Worm (Caenorhabditis elegans) whole organism, L4 larva: ENCODE data around the gene F40F8.12.

Experiments
- F10B5.3 ChIP-seq: sonication (generic microtip); optimal IDR thresholded peaks from 2 replicates; lab custom pipeline; 2016; ENCODE audit warnings: mild to moderate bottlenecking, missing genetic modification characterization, missing compliant biosample characterization
- F49E8.2 ChIP-seq: sonication (generic microtip); optimal IDR thresholded peaks from 2 replicates; lab custom pipeline; 2016; ENCODE audit warnings: missing compliant biosample characterization, mild to moderate bottlenecking, missing genetic modification characterization, borderline replicate concordance
- Y5F2A.4 ChIP-seq: fragments of 200-800 bp; sonication (Bioruptor generic); optimal IDR thresholded peaks from 2 replicates; lab custom pipeline; 2018; ENCODE audit warnings: mild to moderate bottlenecking, missing genetic modification characterization, missing compliant biosample characterization
- aly-2 ChIP-seq: sonication (generic microtip); optimal IDR thresholded peaks from 2 replicates; lab custom pipeline; 2018; ENCODE audit warnings: missing biosample characterization, missing genetic modification characterization
- arid-1 ChIP-seq: fragments of 200-800 bp; sonication (Bioruptor generic); conservative IDR thresholded peaks from 2 replicates; pipeline ENCODE4 v1.3.6; 2022; ENCODE audit warnings: missing genetic modification reagents, missing genetic modification characterization, missing compliant biosample characterization
- ceh-20 ChIP-seq: fragments of 200-800 bp; sonication (Bioruptor generic); IDR thresholded peaks from 2 replicates; pipeline ENCODE4 v1.3.6; 2022; ENCODE audit warnings: missing genetic modification reagents, missing genetic modification characterization, missing compliant biosample characterization
- ceh-32 ChIP-seq: sonication (generic microtip); optimal IDR thresholded peaks from 2 replicates; lab custom pipeline; 2016; ENCODE audit warnings: mild to moderate bottlenecking, missing genetic modification characterization, missing compliant biosample characterization; ENCODE audit not compliant: poor library complexity
- ceh-82 ChIP-seq: sonication (generic microtip); optimal IDR thresholded peaks from 2 replicates; lab custom pipeline; 2017; ENCODE audit warnings: missing biosample characterization, missing genetic modification characterization
- ces-1 ChIP-seq: fragments of 150-350 bp; sonication (generic microtip); optimal IDR thresholded peaks from 4 replicates; lab custom pipeline; 2014; ENCODE audit warnings: missing biosample characterization, missing genetic modification reagents, missing genetic modification characterization
- cey-2 ChIP-seq: sonication (generic microtip); optimal IDR thresholded peaks from 3 replicates; lab custom pipeline; 2017; ENCODE audit warnings: missing genetic modification characterization, mild to moderate bottlenecking, missing compliant biosample characterization, antibody characterized with exemption, borderline replicate concordance; ENCODE audit not compliant: insufficient read depth
- daf-16 ChIP-seq, 3 experiments: sonication (generic microtip); optimal IDR thresholded peaks; 2 replicates each; lab custom pipeline; 2016 to 2017; ENCODE audit warnings: missing genetic modification characterization in 3 of 3, missing genetic modification reagents in 3 of 3, mild to moderate bottlenecking in 2 of 3, missing compliant biosample characterization in 2 of 3, missing biosample characterization in 1 of 3, moderate library complexity in 1 of 3
- dmd-6 ChIP-seq: fragments of 200-800 bp; sonication (Bioruptor generic); IDR thresholded peaks from 2 replicates; pipeline ENCODE4 v1.3.6; 2022; ENCODE audit warnings: missing genetic modification reagents, missing genetic modification characterization, missing compliant biosample characterization
- gei-8 ChIP-seq: fragments of 200-800 bp; sonication (Bioruptor generic); optimal IDR thresholded peaks from 2 replicates; lab custom pipeline; 2018; ENCODE audit warnings: mild to moderate bottlenecking, missing genetic modification characterization, missing compliant biosample characterization
- hif-1 ChIP-seq, 2 experiments: sonication (generic microtip); optimal IDR thresholded peaks; 2 replicates each; lab custom pipeline; 2016 to 2017; ENCODE audit warnings: missing compliant biosample characterization in 2 of 2, missing genetic modification characterization in 2 of 2, missing genetic modification reagents in 2 of 2, missing genotype in 2 of 2, mild to moderate bottlenecking in 1 of 2
- hlh-30 ChIP-seq: sonication (generic microtip); optimal IDR thresholded peaks from 2 replicates; lab custom pipeline; 2017; ENCODE audit warnings: antibody characterized with exemption, mild to moderate bottlenecking, missing genetic modification characterization, missing compliant biosample characterization; ENCODE audit not compliant: insufficient read depth
- hmg-1.1 ChIP-seq: fragments of 200-800 bp; sonication (Bioruptor generic); IDR thresholded peaks from 2 replicates; pipeline ENCODE4 v1.3.6; 2022; ENCODE audit warnings: missing genetic modification reagents, missing genetic modification characterization, missing compliant biosample characterization
- jun-1 ChIP-seq: fragments of 150-350 bp; optimal IDR thresholded peaks from 2 replicates; lab custom pipeline; 2014; ENCODE audit warnings: missing biosample characterization, missing genetic modification reagents, missing genetic modification characterization
- lim-7 ChIP-seq: fragments of 200-800 bp; sonication (Bioruptor generic); IDR thresholded peaks from 2 replicates; pipeline ENCODE4 v1.3.6; 2022; ENCODE audit warnings: missing genetic modification characterization, missing compliant biosample characterization
- lin-1 ChIP-seq: fragments of 200-800 bp; sonication (Bioruptor generic); IDR thresholded peaks from 2 replicates; pipeline ENCODE4 v1.3.6; 2022; ENCODE audit warnings: missing genetic modification reagents, missing genetic modification characterization, missing compliant biosample characterization
- lin-13 ChIP-seq: fragments of 150-350 bp; optimal IDR thresholded peaks from 2 replicates; lab custom pipeline; 2014; ENCODE audit warnings: missing biosample characterization, missing genetic modification reagents, missing genetic modification characterization
- lin-29 ChIP-seq: fragments of 200-800 bp; sonication (Bioruptor generic); IDR thresholded peaks from 2 replicates; pipeline ENCODE4 v1.3.6; 2022; ENCODE audit warnings: missing genetic modification reagents, missing genetic modification characterization, missing compliant biosample characterization
- lin-38 ChIP-seq: fragments of 200-800 bp; sonication (Bioruptor generic); IDR thresholded peaks from 2 replicates; pipeline ENCODE4 v1.3.6; 2022; ENCODE audit warnings: missing genetic modification reagents, missing genetic modification characterization, missing compliant biosample characterization
- lir-3 ChIP-seq: sonication (generic microtip); optimal IDR thresholded peaks from 2 replicates; lab custom pipeline; 2016; ENCODE audit warnings: mild to moderate bottlenecking, missing genetic modification characterization, missing compliant biosample characterization
- lsy-2 ChIP-seq, 2 experiments: fragments of 150-350 bp in 1 of 2; sonication (generic microtip) in 1 of 2; optimal IDR thresholded peaks; 2 replicates each; lab custom pipeline; 2014 to 2017; ENCODE audit warnings: missing biosample characterization in 2 of 2, missing genetic modification characterization in 2 of 2
- madf-5 ChIP-seq, 2 experiments: fragments of 200-800 bp; sonication (Bioruptor generic); IDR thresholded peaks; 2 replicates each; pipeline ENCODE4 v1.3.6; 2022; ENCODE audit warnings: missing compliant biosample characterization in 2 of 2, missing genetic modification characterization in 2 of 2
- mdl-1 ChIP-seq, 2 experiments: fragments of 150-350 bp in 1 of 2; sonication (generic microtip) in 1 of 2; optimal IDR thresholded peaks; 2 replicates each; lab custom pipeline; 2014 to 2017; ENCODE audit warnings: missing biosample characterization in 2 of 2, missing genetic modification characterization in 2 of 2
- mep-1 ChIP-seq: fragments of 150-350 bp; sonication (generic microtip); optimal IDR thresholded peaks from 3 replicates; lab custom pipeline; 2014; ENCODE audit warnings: missing biosample characterization, missing genetic modification characterization
- mes-2 ChIP-seq: sonication (generic microtip); optimal IDR thresholded peaks from 2 replicates; lab custom pipeline; 2016; ENCODE audit warnings: missing genotype, mild to moderate bottlenecking, missing genetic modification characterization, missing compliant biosample characterization; ENCODE audit not compliant: poor library complexity, severe bottlenecking
- nhr-111 ChIP-seq: fragments of 200-800 bp; sonication (Bioruptor generic); optimal IDR thresholded peaks from 2 replicates; lab custom pipeline; 2018; ENCODE audit warnings: mild to moderate bottlenecking, missing genetic modification characterization, missing compliant biosample characterization
- nhr-48 ChIP-seq: sonication (generic microtip); optimal IDR thresholded peaks from 2 replicates; lab custom pipeline; 2016; ENCODE audit warnings: mild to moderate bottlenecking, missing genetic modification characterization, missing compliant biosample characterization
- nhr-77 ChIP-seq: fragments of 150-350 bp; optimal IDR thresholded peaks from 2 replicates; lab custom pipeline; 2014; ENCODE audit warnings: missing biosample characterization, missing genetic modification characterization
- pha-4 ChIP-seq, 2 experiments: fragments of 150-350 bp in 1 of 2; fragments of 200-800 bp in 1 of 2; sonication (Bioruptor generic) in 1 of 2; IDR thresholded peaks in 1 of 2; optimal IDR thresholded peaks in 1 of 2; 2 replicates each; pipeline versions ENCODE4 v1.3.6 to Lab custom; 2014 to 2022; ENCODE audit warnings: missing genetic modification characterization in 2 of 2, missing genetic modification reagents in 2 of 2, missing biosample characterization in 1 of 2, missing compliant biosample characterization in 1 of 2
- php-3 ChIP-seq: fragments of 200-800 bp; sonication (Bioruptor generic); IDR thresholded peaks from 2 replicates; pipeline ENCODE4 v1.3.6; 2022; ENCODE audit warnings: missing genetic modification reagents, missing genetic modification characterization, missing compliant biosample characterization
- pqm-1 ChIP-seq: sonication (generic microtip); optimal IDR thresholded peaks from 2 replicates; lab custom pipeline; 2017; ENCODE audit warnings: missing biosample characterization, missing genetic modification characterization
- rbr-2 ChIP-seq: sonication (generic microtip); optimal IDR thresholded peaks from 2 replicates; lab custom pipeline; 2016; ENCODE audit warnings: missing genotype, missing genetic modification characterization, missing compliant biosample characterization
- skn-1 ChIP-seq: fragments of 150-350 bp; optimal IDR thresholded peaks from 2 replicates; lab custom pipeline; 2014; ENCODE audit warnings: missing biosample characterization, missing genetic modification characterization
- snpc-1.2 ChIP-seq: fragments of 200-800 bp; sonication (Bioruptor generic); IDR thresholded peaks from 2 replicates; pipeline ENCODE4 v1.3.6; 2022; ENCODE audit warnings: missing genetic modification reagents, missing genetic modification characterization, missing compliant biosample characterization
- spr-1 ChIP-seq: sonication (generic microtip); optimal IDR thresholded peaks from 2 replicates; lab custom pipeline; 2016; ENCODE audit warnings: mild to moderate bottlenecking, missing genetic modification characterization, missing compliant biosample characterization
- spr-3 ChIP-seq: fragments of 200-800 bp; sonication (Bioruptor generic); optimal IDR thresholded peaks from 2 replicates; lab custom pipeline; 2018; ENCODE audit warnings: mild to moderate bottlenecking, missing genetic modification characterization, missing compliant biosample characterization
- unc-62 ChIP-seq, 3 experiments: fragments of 150-350 bp in 1 of 3; sonication (generic microtip); optimal IDR thresholded peaks in 2 of 3; peaks in 1 of 3; 1 replicate in 1 of 3; 2 replicates in 2 of 3; lab custom pipeline; 2014 to 2017; ENCODE audit warnings: missing biosample characterization in 3 of 3, missing genetic modification characterization in 3 of 3, missing genetic modification reagents in 3 of 3, missing genotype in 1 of 3
- vab-7 ChIP-seq: fragments of 200-800 bp; sonication (Bioruptor generic); IDR thresholded peaks from 2 replicates; pipeline ENCODE4 v1.3.6; 2022; ENCODE audit warnings: missing genetic modification reagents, missing genetic modification characterization, missing compliant biosample characterization
- zag-1 ChIP-seq: fragments of 150-350 bp; optimal IDR thresholded peaks from 2 replicates; lab custom pipeline; 2014; ENCODE audit warnings: missing biosample characterization, missing genetic modification characterization
- zfp-3 ChIP-seq: fragments of 200-800 bp; sonication (Bioruptor generic); conservative IDR thresholded peaks from 2 replicates; pipeline ENCODE4 v1.3.6; 2022; ENCODE audit warnings: missing genetic modification reagents, missing genetic modification characterization, missing compliant biosample characterization
- zip-11 ChIP-seq: fragments of 200-800 bp; sonication (Bioruptor generic); IDR thresholded peaks from 2 replicates; pipeline ENCODE4 v1.3.6; 2022; ENCODE audit warnings: missing genetic modification characterization, missing compliant biosample characterization
- zip-2 ChIP-seq: fragments of 150-350 bp; optimal IDR thresholded peaks from 2 replicates; lab custom pipeline; 2014; ENCODE audit warnings: missing biosample characterization, missing genetic modification characterization

F40F8.12 gene

DNA sequence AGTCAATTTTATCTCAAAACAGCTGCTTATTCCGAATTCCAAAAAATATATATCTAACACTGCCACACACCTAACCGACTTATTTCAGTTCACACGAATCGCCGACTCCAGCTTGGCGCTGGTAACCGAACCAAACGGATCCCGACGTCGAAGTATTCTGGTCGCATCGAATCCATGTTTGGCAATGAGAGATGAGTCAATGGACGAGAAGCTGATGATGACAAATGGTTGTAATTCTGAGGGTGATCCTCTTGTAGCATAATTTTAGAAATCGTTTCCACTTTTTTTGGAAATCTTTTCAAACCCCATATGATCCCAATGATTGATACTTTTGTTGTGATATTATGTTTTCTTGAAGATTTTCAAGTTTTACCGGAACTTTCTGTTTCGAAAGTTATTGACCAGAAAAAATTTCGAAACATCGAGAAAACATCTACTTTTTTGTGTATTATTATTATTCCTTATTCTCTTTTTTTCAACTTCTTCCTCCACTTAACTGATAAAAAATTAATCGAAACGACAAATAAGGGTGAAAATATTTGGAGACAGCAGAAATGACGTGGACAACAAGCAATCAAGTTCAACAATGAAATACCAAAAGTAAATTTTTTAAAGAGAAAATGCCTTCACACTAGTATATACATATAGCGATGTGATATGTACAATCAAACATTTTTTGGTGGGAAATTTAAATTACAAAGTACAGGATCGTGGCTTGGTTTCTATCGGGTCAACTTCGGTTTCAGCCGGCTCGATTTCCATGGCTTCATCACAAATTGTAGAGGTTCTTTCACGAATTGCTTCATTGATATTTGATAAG, 20.5 kb downstream of the F40F8.12 start (continued):
- TF ChIP-seq hif-1 (tag; optimal IDR thresholded peaks at IDR 0.05; lab: Kevin White, UChicago) (no peak), F10B5.3 (tag; lab: Kevin White, UChicago) (no peak), mes-2 (peak; percentile 34), lir-3 (tag; lab: Kevin White, UChicago) (no peak), lin-29 (GFP tag; lab: Robert Waterston, UW) (no peak), zip-11 (no peak), nhr-111 (GFP tag; lab: Kevin White, UChicago) (no peak), arid-1 (GFP tag; lab: Robert Waterston, UW) (peak; percentile 77; the same call in 1 of the 2 replicates), lin-1 (GFP tag; lab: Robert Waterston, UW) (no peak), jun-1 (tag; lab: Kevin White, UChicago) (peak; percentile 43), F49E8.2 (tag; lab: Kevin White, UChicago) (no peak), skn-1 (tag; lab: Kevin White, UChicago) (no peak), pha-4 (GFP tag; IDR thresholded peaks at IDR 0.05; lab: Robert Waterston, UW) (no peak; the same call in 1 of the 2 replicates), pha-4 (tag; optimal IDR thresholded peaks at IDR 0.05; lab: Kevin White, UChicago) (no peak), mep-1 (peak; percentile 79), madf-5 (GFP tag; IDR thresholded peaks at IDR 0.05; lab: Robert Waterston, UW) (no peak), lim-7 (GFP tag; lab: Robert Waterston, UW) (no peak), rbr-2 (no peak)

DNA sequence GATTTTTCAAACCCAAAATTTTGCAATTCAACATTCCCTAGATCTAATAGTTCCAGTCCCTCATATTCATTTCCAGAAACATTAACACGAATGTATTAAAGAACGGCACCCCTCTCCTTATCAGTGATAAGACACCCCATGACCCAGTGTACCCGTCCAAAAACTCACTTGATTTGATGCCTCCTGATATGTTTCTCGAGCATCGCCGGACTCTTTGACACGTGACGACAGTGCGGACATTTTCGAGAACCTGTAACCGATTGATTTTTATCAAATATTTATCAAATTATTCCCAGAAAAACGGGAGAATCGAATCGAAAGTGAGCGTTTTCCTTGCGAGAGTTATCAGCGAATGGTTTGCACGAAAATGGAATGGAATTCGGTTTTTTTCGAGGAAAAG, 21.4 kb downstream of the F40F8.12 start:
- TF ChIP-seq dmd-6 (GFP tag; lab: Robert Waterston, UW) (peak; percentile 84), ceh-82 (tag; lab: Kevin White, UChicago) (no peak), pqm-1 (tag; lab: Kevin White, UChicago) (no peak), Y5F2A.4 (no peak), mdl-1 (tag; optimal IDR thresholded peaks at IDR 0.05; lab: Kevin White, UChicago) (peak in 1 of 2 experiments; percentile 13), zip-2 (tag; lab: Kevin White, UChicago) (no peak), ceh-32 (tag; lab: Kevin White, UChicago) (no peak), lsy-2 (tag; optimal IDR thresholded peaks at IDR 0.05; lab: Kevin White, UChicago) (peak in 1 of 2 experiments; percentile 47), unc-62 (GFP tag; optimal IDR thresholded peaks at IDR 0.05 in 1 of 2; lab: Kevin White, UChicago) (no peak), unc-62 (tag; optimal IDR thresholded peaks at IDR 0.05; lab: Kevin White, UChicago) (no peak), spr-1 (tag; lab: Kevin White, UChicago) (no peak), zfp-3 (GFP tag; lab: Robert Waterston, UW) (no peak), zag-1 (tag; lab: Kevin White, UChicago) (no peak), ceh-20 (no peak), ces-1 (no peak), lin-29 (GFP tag; lab: Robert Waterston, UW) (no peak), lin-13 (GFP tag; lab: Kevin White, UChicago) (no peak), skn-1 (tag; lab: Kevin White, UChicago) (no peak), hlh-30 (peak; percentile 81), spr-3 (GFP tag; lab: Kevin White, UChicago) (no peak), lin-38 (GFP tag; lab: Robert Waterston, UW) (0 out of 2 replicates have a peak, but pooled peaks have one; percentile 25), hmg-1.1 (no peak), daf-16 (GFP tag; optimal IDR thresholded peaks at IDR 0.05; lab: Kevin White, UChicago) (peak in 1 of 2 experiments; percentile 22), daf-16 (tag; optimal IDR thresholded peaks at IDR 0.05; lab: Kevin White, UChicago) (peak; percentile 93), nhr-77 (tag; lab: Kevin White, UChicago) (peak; percentile 69), nhr-48 (peak; percentile 79), php-3 (peak; percentile 49; the same call in 1 of the 2 replicates), cey-2 (tag; lab: Kevin White, UChicago) (no peak), arid-1 (GFP tag; lab: Robert Waterston, UW) (no peak), vab-7 (GFP tag; lab: Robert Waterston, UW) (no peak), gei-8 (GFP tag; lab: Kevin White, UChicago) (peak; percentile 49), mep-1 (peak; percentile 37), jun-1 (tag; lab: Kevin White, UChicago) (no peak), snpc-1.2 (GFP tag; lab: Robert Waterston, UW) (no peak), aly-2 (no peak)
